Worm (Caenorhabditis elegans) whole organism, early embryonic: Measurements from ENCODE around the gene unc-130.

Source experiments
- B0310.2 ChIP-seq: sonication (generic microtip); optimal IDR thresholded peaks from 2 replicates; lab custom pipeline; 2016; ENCODE audit warnings: mild to moderate bottlenecking, missing genetic modification characterization, missing compliant biosample characterization
- F13C5.2 ChIP-seq: sonication (generic microtip); optimal IDR thresholded peaks from 2 replicates; lab custom pipeline; 2017; ENCODE audit warnings: mild to moderate bottlenecking, missing genetic modification characterization, inconsistent platforms, missing compliant biosample characterization
- aly-1 ChIP-seq: sonication (generic microtip); optimal IDR thresholded peaks from 2 replicates; lab custom pipeline; 2016; ENCODE audit warnings: missing genetic modification characterization, missing compliant biosample characterization
- ama-1 ChIP-seq: fragments of 150-350 bp; optimal IDR thresholded peaks from 2 replicates; lab custom pipeline; 2014
- ceh-13 ChIP-seq: fragments of 200-800 bp; sonication (Bioruptor generic); optimal IDR thresholded peaks from 2 replicates; lab custom pipeline; 2018; ENCODE audit warnings: mild to moderate bottlenecking, missing genetic modification characterization, missing compliant biosample characterization
- ceh-36 ChIP-seq: sonication (generic microtip); optimal IDR thresholded peaks from 2 replicates; lab custom pipeline; 2016; ENCODE audit warnings: missing genetic modification characterization, inconsistent platforms, missing compliant biosample characterization
- ets-7 ChIP-seq: sonication (generic microtip); optimal IDR thresholded peaks from 2 replicates; lab custom pipeline; 2016; ENCODE audit warnings: missing genotype, missing genetic modification characterization, missing compliant biosample characterization
- flt-1 ChIP-seq: fragments of 200-800 bp; sonication (Bioruptor generic); IDR thresholded peaks from 2 replicates; pipeline ENCODE4 v1.3.6; 2022; ENCODE audit warnings: missing genetic modification characterization, missing compliant biosample characterization
- hmbx-1 ChIP-seq: sonication (generic microtip); optimal IDR thresholded peaks from 2 replicates; lab custom pipeline; 2016; ENCODE audit warnings: mild to moderate bottlenecking, missing genetic modification characterization, missing compliant biosample characterization
- hmg-4 ChIP-seq: fragments of 200-800 bp; sonication (Bioruptor generic); optimal IDR thresholded peaks from 2 replicates; lab custom pipeline; 2018; ENCODE audit warnings: mild to moderate bottlenecking, missing genetic modification characterization, missing compliant biosample characterization
- hnd-1 ChIP-seq: sonication (generic microtip); optimal IDR thresholded peaks from 2 replicates; lab custom pipeline; 2016; ENCODE audit warnings: missing genetic modification characterization, missing compliant biosample characterization
- pes-1 ChIP-seq: fragments of 200-800 bp; sonication (Bioruptor generic); IDR thresholded peaks from 2 replicates; pipeline ENCODE4 v1.3.6; 2022; ENCODE audit warnings: missing genetic modification reagents, missing genetic modification characterization, missing compliant biosample characterization
- scrt-1 ChIP-seq: fragments of 200-800 bp; sonication (Bioruptor generic); IDR thresholded peaks from 2 replicates; pipeline ENCODE4 v1.3.6; 2022; ENCODE audit warnings: missing genetic modification characterization, missing compliant biosample characterization
- sea-1 ChIP-seq: fragments of 200-800 bp; sonication (Bioruptor generic); conservative IDR thresholded peaks from 2 replicates; pipeline ENCODE4 v1.3.6; 2022; ENCODE audit warnings: missing genetic modification characterization, missing compliant biosample characterization
- tbx-11 ChIP-seq: fragments of 200-800 bp; sonication (Bioruptor generic); IDR thresholded peaks from 2 replicates; pipeline ENCODE4 v1.3.6; 2022; ENCODE audit warnings: missing genetic modification characterization, missing compliant biosample characterization
- tbx-37 ChIP-seq: fragments of 200-800 bp; sonication (Bioruptor generic); conservative IDR thresholded peaks from 2 replicates; pipeline ENCODE4 v1.3.6; 2022; ENCODE audit warnings: missing genetic modification reagents, missing genetic modification characterization, missing compliant biosample characterization
- tra-4 ChIP-seq: sonication (generic microtip); optimal IDR thresholded peaks from 2 replicates; lab custom pipeline; 2017; ENCODE audit warnings: missing genetic modification characterization, missing compliant biosample characterization

unc-130 gene

ce11 chrII:11241497-11241896 lies 40.3 kb upstream of the unc-130 start:
- TF ChIP-seq sea-1 (GFP tag; lab: Robert Waterston, UW) (no peak), flt-1 (GFP tag; lab: Robert Waterston, UW) (no peak), hmg-4 (GFP tag; lab: Kevin White, UChicago) (no peak), tbx-11 (GFP tag; lab: Robert Waterston, UW) (no peak), B0310.2 (tag; lab: Kevin White, UChicago) (no peak), hnd-1 (tag; lab: Kevin White, UChicago) (no peak), ets-7 (no peak), aly-1 (tag; lab: Kevin White, UChicago) (no peak), ama-1 (lab: Kevin White, UChicago) (no peak)

ce11 chrII:11242918-11243317 lies 38.8 kb upstream of the unc-130 start:
- TF ChIP-seq ceh-36 (no peak), aly-1 (tag; lab: Kevin White, UChicago) (no peak), tbx-11 (GFP tag; lab: Robert Waterston, UW) (no peak)

ce11 chrII:11246506-11246905 lies 35.3 kb upstream of the unc-130 start:
- TF ChIP-seq tbx-11 (GFP tag; lab: Robert Waterston, UW) (no peak), hnd-1 (tag; lab: Kevin White, UChicago) (no peak), ama-1 (lab: Kevin White, UChicago) (no peak), flt-1 (GFP tag; lab: Robert Waterston, UW) (no peak), ets-7 (no peak), ceh-36 (no peak), pes-1 (no peak)

- TF ChIP-seq ama-1 (lab: Kevin White, UChicago) (no peak), sea-1 (GFP tag; lab: Robert Waterston, UW) (no peak), F13C5.2 (no peak), tbx-11 (GFP tag; lab: Robert Waterston, UW) (no peak), ets-7 (no peak), scrt-1 (no peak), ceh-13 (GFP tag; lab: Kevin White, UChicago) (no peak), hnd-1 (tag; lab: Kevin White, UChicago) (no peak), tbx-37 (GFP tag; lab: Robert Waterston, UW) (no peak), B0310.2 (tag; lab: Kevin White, UChicago) (no peak), flt-1 (GFP tag; lab: Robert Waterston, UW) (no peak), ceh-36 (no peak), aly-1 (tag; lab: Kevin White, UChicago) (no peak)
Measured at ce11 chrII:11247414-11247813, 34.4 kb upstream of the unc-130 start, which contains the start of gene T06D8.10. T06D8.10 (minus strand) TSS chrII:11247514.

ce11 chrII:11255536-11255935 lies 26.2 kb upstream of the unc-130 start, which contains the start of gene T05B9.2:
T05B9.2 (plus strand) TSS chrII:11255836.
- TF ChIP-seq tbx-37 (GFP tag; lab: Robert Waterston, UW), result no peak
- TF ChIP-seq F13C5.2, result no peak
- TF ChIP-seq tra-4 (tag; lab: Kevin White, UChicago), result no peak
- TF ChIP-seq ceh-13 (GFP tag; lab: Kevin White, UChicago), result no peak
- no peak for TF ChIP-seq pes-1
- TF ChIP-seq aly-1 (tag; lab: Kevin White, UChicago), result no peak
- TF ChIP-seq B0310.2 (tag; lab: Kevin White, UChicago), result no peak
- no peak for TF ChIP-seq sea-1 (GFP tag; lab: Robert Waterston, UW)
- no peak for TF ChIP-seq scrt-1
- TF ChIP-seq ama-1 (lab: Kevin White, UChicago), result no peak
- no peak for TF ChIP-seq flt-1 (GFP tag; lab: Robert Waterston, UW)
- TF ChIP-seq ceh-36, result no peak
- no peak for TF ChIP-seq hnd-1 (tag; lab: Kevin White, UChicago)
- TF ChIP-seq hmg-4 (GFP tag; lab: Kevin White, UChicago), result no peak

- TF ChIP-seq sea-1 (GFP tag; lab: Robert Waterston, UW), result no peak
- TF ChIP-seq tbx-37 (GFP tag; lab: Robert Waterston, UW), result no peak
- TF ChIP-seq flt-1 (GFP tag; lab: Robert Waterston, UW), result no peak
- TF ChIP-seq aly-1 (tag; lab: Kevin White, UChicago), result no peak
- no peak for TF ChIP-seq ama-1 (lab: Kevin White, UChicago)
- no peak for TF ChIP-seq scrt-1
- no peak for TF ChIP-seq ceh-36
- TF ChIP-seq ceh-13 (GFP tag; lab: Kevin White, UChicago), result no peak
- no peak for TF ChIP-seq tra-4 (tag; lab: Kevin White, UChicago)
- TF ChIP-seq hmg-4 (GFP tag; lab: Kevin White, UChicago), result no peak
- TF ChIP-seq B0310.2 (tag; lab: Kevin White, UChicago), result no peak
- TF ChIP-seq tbx-11 (GFP tag; lab: Robert Waterston, UW), result no peak
- TF ChIP-seq hmbx-1, result no peak
- no peak for TF ChIP-seq hnd-1 (tag; lab: Kevin White, UChicago)
- TF ChIP-seq F13C5.2, result no peak
Measured at ce11 chrII:11259766-11260165, 22.0 kb upstream of the unc-130 start.

- TF ChIP-seq hmg-4 (GFP tag; lab: Kevin White, UChicago) (no peak), ama-1 (lab: Kevin White, UChicago) (no peak), ceh-36 (no peak), aly-1 (tag; lab: Kevin White, UChicago) (no peak), tbx-11 (GFP tag; lab: Robert Waterston, UW) (no peak)
Measured at ce11 chrII:11261173-11261572, 20.6 kb upstream of the unc-130 start, which contains the start of gene T05B9.1. T05B9.1 (minus strand) TSS chrII:11261192.

- TF ChIP-seq hnd-1 (tag; lab: Kevin White, UChicago) (no peak), scrt-1 (no peak), ceh-36 (no peak), tra-4 (tag; lab: Kevin White, UChicago) (no peak), B0310.2 (tag; lab: Kevin White, UChicago) (no peak), aly-1 (tag; lab: Kevin White, UChicago) (no peak), F13C5.2 (no peak), hmg-4 (GFP tag; lab: Kevin White, UChicago) (no peak), tbx-37 (GFP tag; lab: Robert Waterston, UW) (no peak), sea-1 (GFP tag; lab: Robert Waterston, UW) (no peak), pes-1 (no peak), ama-1 (lab: Kevin White, UChicago) (no peak), ceh-13 (GFP tag; lab: Kevin White, UChicago) (no peak), hmbx-1 (no peak), ets-7 (no peak), flt-1 (GFP tag; lab: Robert Waterston, UW) (no peak), tbx-11 (GFP tag; lab: Robert Waterston, UW) (no peak)
Measured at ce11 chrII:11268822-11269221, 12.9 kb upstream of the unc-130 start, which contains the start of gene cut-1. cut-1 (plus strand) TSS chrII:11269122.
